Fruit fly (Drosophila melanogaster) whole organism, adult: ENCODE measurements around the gene Myc.
A peak's percentile ranks its signal among the peaks of the same experiment; 100 is the strongest.

ENCODE experiments used
- CG11617 ChIP-seq: fragments of 200-800 bp; sonication (Bioruptor generic); optimal IDR thresholded peaks from 2 replicates; lab custom pipeline; 2017; ENCODE audit warnings: mild to moderate bottlenecking, missing biosample characterization, missing genetic modification reagents, missing genetic modification characterization
- CG12768 ChIP-seq: fragments of 200-800 bp; sonication (Bioruptor generic); optimal IDR thresholded peaks from 2 replicates; lab custom pipeline; 2017; ENCODE audit warnings: missing biosample characterization, missing genetic modification characterization, mild to moderate bottlenecking, moderate library complexity, missing genetic modification reagents
- CG14711 ChIP-seq: fragments of 200-800 bp; sonication (Bioruptor generic); optimal IDR thresholded peaks from 2 replicates; lab custom pipeline; 2018; ENCODE audit warnings: missing biosample characterization, mild to moderate bottlenecking, missing genetic modification characterization, moderate library complexity
- CG1620 ChIP-seq: fragments of 200-800 bp; sonication (Bioruptor generic); optimal IDR thresholded peaks from 2 replicates; lab custom pipeline; 2016; ENCODE audit warnings: missing biosample characterization, missing genetic modification characterization
- CG33017 ChIP-seq: fragments of 200-800 bp; sonication (Bioruptor generic); optimal IDR thresholded peaks from 2 replicates; lab custom pipeline; 2018; ENCODE audit warnings: missing biosample characterization, mild to moderate bottlenecking, missing genetic modification characterization, moderate library complexity
- CG5204 ChIP-seq: fragments of 200-800 bp; sonication (Bioruptor generic); optimal IDR thresholded peaks from 2 replicates; lab custom pipeline; 2016; ENCODE audit warnings: missing biosample characterization, missing genetic modification characterization
- CG7045 ChIP-seq: fragments of 200-800 bp; sonication (Bioruptor generic); optimal IDR thresholded peaks from 2 replicates; lab custom pipeline; 2017; ENCODE audit warnings: missing biosample characterization, mild to moderate bottlenecking, missing genetic modification characterization
- CG7101 ChIP-seq: fragments of 200-800 bp; sonication (Bioruptor generic); optimal IDR thresholded peaks from 2 replicates; lab custom pipeline; 2018; ENCODE audit warnings: missing biosample characterization, mild to moderate bottlenecking, missing genetic modification characterization, moderate library complexity
- Clk ChIP-seq: fragments of 200-800 bp; sonication (Bioruptor generic); optimal IDR thresholded peaks from 2 replicates; lab custom pipeline; 2017; ENCODE audit warnings: missing biosample characterization, missing genetic modification characterization
- Crg-1 ChIP-seq: fragments of 200-800 bp; sonication (Bioruptor generic); optimal IDR thresholded peaks from 2 replicates; lab custom pipeline; 2016; ENCODE audit warnings: missing biosample characterization, missing genetic modification characterization
- Hr96 ChIP-seq: fragments of 200-800 bp; sonication (Bioruptor generic); optimal IDR thresholded peaks from 2 replicates; lab custom pipeline; 2016; ENCODE audit warnings: missing biosample characterization, missing genetic modification characterization
- Mnt ChIP-seq: fragments of 200-800 bp; sonication (Bioruptor generic); optimal IDR thresholded peaks from 2 replicates; lab custom pipeline; 2016; ENCODE audit warnings: missing biosample characterization, mild to moderate bottlenecking, missing genetic modification characterization
- bab1 ChIP-seq: fragments of 200-800 bp; sonication (Bioruptor generic); optimal IDR thresholded peaks from 3 replicates; lab custom pipeline; 2019; ENCODE audit warnings: missing biosample characterization, mild to moderate bottlenecking, missing genetic modification characterization, moderate library complexity
- cic ChIP-seq: fragments of 200-800 bp; sonication (Bioruptor generic); optimal IDR thresholded peaks from 2 replicates; lab custom pipeline; 2017; ENCODE audit warnings: missing biosample characterization, mild to moderate bottlenecking, missing genetic modification characterization, moderate library complexity
- cnc ChIP-seq, 2 experiments: fragments of >200 bp; optimal IDR thresholded peaks; 2 replicates each; lab custom pipeline; 2017
- kay ChIP-seq: fragments of 200-800 bp; sonication (Bioruptor generic); peaks from one replicate; lab custom pipeline; 2016; ENCODE audit warnings: missing biosample characterization, missing genetic modification characterization, borderline replicate concordance
- ovo ChIP-seq: fragments of 200-800 bp; sonication (Bioruptor generic); optimal IDR thresholded peaks from 2 replicates; lab custom pipeline; 2016; ENCODE audit warnings: missing biosample characterization, missing genetic modification characterization
- pad ChIP-seq: fragments of 200-800 bp; sonication (Bioruptor generic); optimal IDR thresholded peaks from 3 replicates; lab custom pipeline; 2017; ENCODE audit warnings: missing biosample characterization, missing genetic modification characterization, mild to moderate bottlenecking, moderate library complexity, missing genetic modification reagents
- tj ChIP-seq: fragments of 200-800 bp; sonication (Bioruptor generic); optimal IDR thresholded peaks from 3 replicates; lab custom pipeline; 2017; ENCODE audit warnings: missing biosample characterization, mild to moderate bottlenecking, missing genetic modification characterization, moderate library complexity
- toe ChIP-seq: fragments of 200-800 bp; sonication (Bioruptor generic); optimal IDR thresholded peaks from 2 replicates; lab custom pipeline; 2016; ENCODE audit warnings: missing biosample characterization, missing genetic modification characterization

The Myc gene

DNA sequence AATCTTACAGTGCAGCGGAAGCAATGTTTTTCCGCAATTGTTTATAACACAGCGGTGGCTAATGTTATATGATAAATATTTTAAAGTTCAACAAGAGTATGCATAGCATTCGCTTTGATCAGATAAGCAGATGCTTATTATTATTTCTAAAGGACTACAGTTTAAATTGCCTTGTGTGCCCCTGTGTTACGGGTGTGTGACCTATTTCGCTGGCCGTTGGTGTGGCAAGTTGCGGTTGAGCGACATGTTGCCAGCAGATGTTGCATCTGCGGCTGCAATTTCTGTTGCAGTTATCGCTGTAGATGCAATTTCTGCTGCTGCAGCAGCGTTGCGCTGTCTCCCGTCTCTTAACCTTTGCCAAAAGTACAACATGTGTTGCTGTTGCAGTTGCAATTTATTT is 7.2 kb downstream of the Myc start:
- TF ChIP-seq CG33017 (tag; lab: Kevin White, UChicago) (no peak), Crg-1 (GFP tag; lab: Kevin White, UChicago) (no peak), CG14711 (tag; lab: Kevin White, UChicago) (no peak), tj (no peak), CG7045 (GFP tag; lab: Kevin White, UChicago) (no peak), Clk (GFP tag; lab: Kevin White, UChicago) (no peak), Mnt (no peak), Hr96 (GFP tag; lab: Kevin White, UChicago) (no peak), CG1620 (GFP tag; lab: Kevin White, UChicago) (no peak), CG7101 (no peak), bab1 (GFP tag; lab: Kevin White, UChicago) (no peak)

DNA sequence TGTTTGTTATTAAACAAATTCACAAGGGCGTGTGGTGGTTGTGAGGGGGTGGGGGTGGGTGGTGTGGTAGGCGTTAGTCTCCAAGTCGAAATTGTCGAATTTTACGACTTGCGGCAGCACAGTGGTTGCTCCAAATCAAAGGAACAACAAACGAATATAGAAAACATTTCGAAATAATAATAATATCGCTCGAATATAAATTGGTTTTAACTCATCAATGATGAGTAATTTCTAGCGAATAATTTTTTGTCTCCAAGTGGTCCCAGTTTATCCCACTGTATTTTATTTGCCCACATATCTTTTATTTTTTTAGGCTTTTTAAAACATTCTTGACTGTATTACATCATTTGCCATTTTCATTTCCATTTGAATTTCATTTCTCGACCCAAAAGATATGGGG is 8.0 kb downstream of the Myc start:
- TF ChIP-seq CG14711 (tag; lab: Kevin White, UChicago) (peak; percentile 4), CG33017 (tag; lab: Kevin White, UChicago) (no peak), pad (no peak), Clk (GFP tag; lab: Kevin White, UChicago) (no peak), ovo (GFP tag; lab: Kevin White, UChicago) (no peak)

DNA sequence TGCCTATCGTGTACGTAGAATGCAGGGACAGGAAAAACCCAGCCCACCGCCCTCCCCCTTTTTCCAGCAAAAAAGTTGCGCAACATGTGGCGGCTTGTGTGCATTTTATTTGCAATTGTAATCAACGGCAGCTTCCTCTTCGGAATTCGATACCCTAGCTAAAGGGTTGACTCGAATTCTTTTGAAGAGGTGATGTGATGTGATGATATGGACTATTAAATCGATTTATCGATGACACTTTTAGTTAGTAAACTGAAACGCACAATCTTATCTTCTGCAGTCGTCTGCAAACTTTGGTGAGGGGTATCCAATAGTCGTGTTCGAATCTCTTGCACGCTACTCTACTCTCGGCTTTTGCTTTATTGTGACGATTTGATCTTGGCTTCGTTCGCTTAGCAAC is 8.7 kb downstream of the Myc start:
- TF ChIP-seq cnc (optimal IDR thresholded peaks at IDR 0.05; lab: Kevin White, UChicago): no peak
- no peak for TF ChIP-seq CG1620 (GFP tag; lab: Kevin White, UChicago)
- peak; percentile 82 for TF ChIP-seq CG7101
- TF ChIP-seq CG5204 (GFP tag; lab: Kevin White, UChicago): no peak
- no peak for TF ChIP-seq CG11617 (GFP tag; lab: Kevin White, UChicago)
- peak; percentile 32 for TF ChIP-seq CG7045 (GFP tag; lab: Kevin White, UChicago)
- no peak for TF ChIP-seq Crg-1 (GFP tag; lab: Kevin White, UChicago)
- peak; percentile 5 for TF ChIP-seq tj
- no peak for TF ChIP-seq Clk (GFP tag; lab: Kevin White, UChicago)
- peak; percentile 71 for TF ChIP-seq CG12768 (GFP tag; lab: Kevin White, UChicago)
- TF ChIP-seq kay (GFP tag; lab: Kevin White, UChicago): peak; percentile 72
- no peak for TF ChIP-seq Hr96 (GFP tag; lab: Kevin White, UChicago)
- peak; percentile 38 for TF ChIP-seq pad
- TF ChIP-seq cic: peak; percentile 17
- TF ChIP-seq CG14711 (tag; lab: Kevin White, UChicago): peak; percentile 81
- no peak for TF ChIP-seq toe (GFP tag; lab: Kevin White, UChicago)
- TF ChIP-seq bab1 (GFP tag; lab: Kevin White, UChicago): peak; percentile 62
- TF ChIP-seq ovo (GFP tag; lab: Kevin White, UChicago): no peak
- TF ChIP-seq CG33017 (tag; lab: Kevin White, UChicago): peak; percentile 86
- TF ChIP-seq Mnt: no peak

DNA sequence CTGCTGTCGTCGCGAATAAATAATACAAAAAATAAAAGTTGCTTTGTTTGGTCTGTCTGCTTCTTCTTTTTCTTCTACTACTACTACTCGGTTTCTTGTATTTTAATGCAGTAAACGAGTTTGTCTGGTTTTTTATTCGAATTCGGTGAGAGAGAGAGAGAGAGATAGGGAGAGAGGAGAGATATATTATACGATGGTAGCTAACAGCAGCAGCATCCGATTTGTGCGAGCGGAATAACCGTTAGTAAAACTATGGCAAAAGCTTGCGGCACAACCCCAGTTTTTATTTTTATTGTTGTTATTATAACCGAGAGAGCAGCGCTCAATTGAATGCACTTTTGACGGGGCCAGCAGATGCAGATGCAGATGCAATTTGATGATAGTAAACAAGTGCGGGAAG is 9.1 kb downstream of the Myc start:
- TF ChIP-seq pad: no peak
- TF ChIP-seq Clk (GFP tag; lab: Kevin White, UChicago): no peak
- TF ChIP-seq cnc (optimal IDR thresholded peaks at IDR 0.05; lab: Kevin White, UChicago): no peak
- no peak for TF ChIP-seq CG7045 (GFP tag; lab: Kevin White, UChicago)
- no peak for TF ChIP-seq CG12768 (GFP tag; lab: Kevin White, UChicago)
- peak; percentile 89 for TF ChIP-seq ovo (GFP tag; lab: Kevin White, UChicago)

DNA sequence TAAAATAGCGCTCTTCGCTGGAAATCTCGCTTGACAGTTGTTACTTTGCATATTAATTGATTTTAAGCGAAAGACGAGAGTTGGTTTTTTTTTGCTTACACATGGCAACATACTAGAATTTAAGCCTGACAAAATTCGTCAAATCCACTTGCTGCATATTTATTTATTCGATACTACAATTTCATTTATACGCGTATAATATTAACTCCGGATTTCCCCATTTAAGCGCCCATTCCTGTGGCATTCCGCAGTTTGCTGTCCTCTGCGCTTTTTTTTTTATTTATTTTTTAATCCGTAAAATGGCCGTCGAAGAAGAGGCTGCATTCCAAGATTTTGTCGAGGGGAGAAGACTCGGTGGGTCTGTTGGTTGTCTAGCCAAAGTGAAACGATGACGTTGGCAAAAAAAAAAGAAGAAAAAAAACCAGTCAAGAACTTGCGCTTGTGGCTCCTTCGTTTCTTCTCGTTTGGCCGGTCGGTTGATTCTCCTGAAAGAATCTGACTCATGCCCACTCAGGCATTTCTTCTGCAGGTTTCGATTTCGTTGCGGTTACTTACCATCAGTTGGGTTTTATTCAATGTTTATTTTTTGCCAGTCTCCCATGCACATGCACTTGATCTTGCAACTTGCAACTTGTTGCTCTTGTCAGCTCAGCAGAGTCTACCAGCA is 9.8 kb downstream of the Myc start:
- no peak for TF ChIP-seq Hr96 (GFP tag; lab: Kevin White, UChicago)
- peak; percentile 10 for TF ChIP-seq tj

DNA sequence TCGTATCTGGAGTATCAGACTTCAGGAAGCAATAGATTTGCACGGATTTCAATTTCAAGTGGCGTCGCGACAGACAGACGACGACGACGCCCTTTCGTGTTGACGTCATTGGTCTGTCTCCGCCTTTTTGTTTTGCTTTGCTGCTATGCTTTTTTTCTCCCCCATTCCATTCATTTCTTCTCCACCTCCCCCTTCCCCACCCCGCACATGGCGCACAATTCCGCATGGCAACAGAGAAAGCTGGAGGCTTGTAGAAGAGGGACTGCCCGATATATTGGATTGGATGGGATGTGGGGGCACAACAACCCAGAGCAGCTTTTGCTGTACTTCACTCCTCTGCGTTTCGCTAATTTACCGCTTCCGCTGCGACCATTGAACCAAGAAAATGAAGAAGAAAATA is 10.9 kb downstream of the Myc start:
- no peak for TF ChIP-seq Crg-1 (GFP tag; lab: Kevin White, UChicago)
- no peak for TF ChIP-seq CG14711 (tag; lab: Kevin White, UChicago)
- TF ChIP-seq CG11617 (GFP tag; lab: Kevin White, UChicago): no peak
- TF ChIP-seq cnc (optimal IDR thresholded peaks at IDR 0.05; lab: Kevin White, UChicago): no peak
- no peak for TF ChIP-seq CG1620 (GFP tag; lab: Kevin White, UChicago)
- no peak for TF ChIP-seq CG7101
- TF ChIP-seq CG33017 (tag; lab: Kevin White, UChicago): no peak
- no peak for TF ChIP-seq CG5204 (GFP tag; lab: Kevin White, UChicago)
- no peak for TF ChIP-seq ovo (GFP tag; lab: Kevin White, UChicago)
- no peak for TF ChIP-seq tj
- no peak for TF ChIP-seq bab1 (GFP tag; lab: Kevin White, UChicago)
- TF ChIP-seq Mnt: no peak
- TF ChIP-seq CG7045 (GFP tag; lab: Kevin White, UChicago): no peak
- TF ChIP-seq toe (GFP tag; lab: Kevin White, UChicago): no peak
- TF ChIP-seq Clk (GFP tag; lab: Kevin White, UChicago): no peak
- no peak for TF ChIP-seq cic
- TF ChIP-seq kay (GFP tag; lab: Kevin White, UChicago): no peak

DNA sequence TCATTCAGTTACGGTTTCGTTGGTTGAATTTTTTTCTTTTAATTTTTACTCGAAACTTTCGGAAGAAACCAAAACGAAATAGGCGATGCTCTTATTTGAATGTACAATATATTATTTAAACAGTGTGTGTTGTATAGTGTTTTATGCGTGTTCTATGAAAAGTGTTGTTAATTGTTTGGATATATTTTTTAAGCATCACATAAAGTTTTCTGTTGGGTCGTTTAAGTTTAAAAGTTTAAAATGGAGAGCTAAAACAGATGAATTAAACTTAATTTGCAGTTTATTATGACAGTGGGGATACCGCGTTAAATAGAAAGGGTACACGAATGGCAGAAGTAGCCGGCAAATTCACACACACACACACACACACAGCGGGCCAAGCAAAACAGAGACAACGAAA is 16.9 kb downstream of the Myc start:
- TF ChIP-seq Clk (GFP tag; lab: Kevin White, UChicago): no peak
- no peak for TF ChIP-seq cic
- TF ChIP-seq kay (GFP tag; lab: Kevin White, UChicago): no peak
- peak; percentile 1 for TF ChIP-seq CG7101
- no peak for TF ChIP-seq ovo (GFP tag; lab: Kevin White, UChicago)
- TF ChIP-seq toe (GFP tag; lab: Kevin White, UChicago): no peak
- TF ChIP-seq tj: peak; percentile 25
- peak; percentile 21 for TF ChIP-seq pad
- no peak for TF ChIP-seq Hr96 (GFP tag; lab: Kevin White, UChicago)
- TF ChIP-seq Mnt: no peak
- TF ChIP-seq CG12768 (GFP tag; lab: Kevin White, UChicago): no peak
- TF ChIP-seq CG11617 (GFP tag; lab: Kevin White, UChicago): peak; percentile 44
- no peak for TF ChIP-seq CG7045 (GFP tag; lab: Kevin White, UChicago)
- TF ChIP-seq cnc (optimal IDR thresholded peaks at IDR 0.05; lab: Kevin White, UChicago): no peak
- TF ChIP-seq CG5204 (GFP tag; lab: Kevin White, UChicago): no peak
- no peak for TF ChIP-seq Crg-1 (GFP tag; lab: Kevin White, UChicago)
- TF ChIP-seq bab1 (GFP tag; lab: Kevin White, UChicago): peak; percentile 78
